Worm (Caenorhabditis elegans) whole organism, L1 larva: Measurements from ENCODE around the gene F36A4.2.

Source experiments
- egl-13 ChIP-seq: sonication (generic microtip); optimal IDR thresholded peaks from 2 replicates; lab custom pipeline; 2016; ENCODE audit warnings: missing genotype, missing genetic modification reagents, missing genetic modification characterization, missing compliant biosample characterization
- egl-27 ChIP-seq, 2 experiments: fragments of 150-350 bp in 1 of 2; sonication (generic microtip); optimal IDR thresholded peaks; 3 replicates each; lab custom pipeline; 2017 to 2018; ENCODE audit warnings: missing biosample characterization in 2 of 2, missing genetic modification characterization in 2 of 2, missing genetic modification reagents in 2 of 2
- elt-2 ChIP-seq: sonication (generic microtip); optimal IDR thresholded peaks from 2 replicates; lab custom pipeline; 2016; ENCODE audit warnings: missing genetic modification characterization, mild to moderate bottlenecking, inconsistent platforms, missing compliant biosample characterization, missing genetic modification reagents
- lin-15B ChIP-seq: fragments of 150-350 bp; sonication (generic microtip); optimal IDR thresholded peaks from 3 replicates; lab custom pipeline; 2014; ENCODE audit warnings: missing biosample characterization, missing genetic modification characterization
- pag-3 ChIP-seq: sonication (generic microtip); optimal IDR thresholded peaks from 2 replicates; lab custom pipeline; 2017; ENCODE audit warnings: missing genetic modification characterization, mild to moderate bottlenecking, missing compliant biosample characterization, antibody characterized with exemption, borderline replicate concordance; ENCODE audit not compliant: insufficient read depth
- snu-23 ChIP-seq: sonication (generic microtip); optimal IDR thresholded peaks from 2 replicates; lab custom pipeline; 2016; ENCODE audit warnings: missing genetic modification characterization, missing compliant biosample characterization

- no peak for TF ChIP-seq pag-3 (tag; lab: Kevin White, UChicago)
- no peak for TF ChIP-seq elt-2 (tag; lab: Kevin White, UChicago)
- no peak for TF ChIP-seq snu-23 (GFP tag; lab: Kevin White, UChicago)
- TF ChIP-seq egl-27 (tag; optimal IDR thresholded peaks at IDR 0.05; lab: Kevin White, UChicago), result no peak
- TF ChIP-seq lin-15B, result no peak
- no peak for TF ChIP-seq egl-13 (tag; lab: Kevin White, UChicago)
Observed at ce11 chrIV:4290472-4290871, 19.4 kb downstream of the F36A4.2 start, which contains the start of gene dct-7.
